Worm (Caenorhabditis elegans) whole organism, late embryonic: ENCODE measurements around the gene K06H6.2.

Experiments
- C08G9.2 ChIP-seq: sonication (generic microtip); optimal IDR thresholded peaks from 2 replicates; lab custom pipeline; 2016; ENCODE audit warnings: mild to moderate bottlenecking, missing genetic modification characterization, moderate library complexity, missing compliant biosample characterization
- K02D7.2 ChIP-seq: sonication (generic microtip); optimal IDR thresholded peaks from 2 replicates; lab custom pipeline; 2017; ENCODE audit warnings: mild to moderate bottlenecking, missing genetic modification characterization, missing compliant biosample characterization
- K09A11.1 ChIP-seq: sonication (generic microtip); optimal IDR thresholded peaks from 2 replicates; lab custom pipeline; 2017; ENCODE audit warnings: antibody characterized with exemption, mild to moderate bottlenecking, missing genetic modification characterization, missing compliant biosample characterization; ENCODE audit not compliant: insufficient read depth
- ama-1 ChIP-seq: fragments of 150-350 bp; optimal IDR thresholded peaks from 2 replicates; lab custom pipeline; 2014
- ceh-14 ChIP-seq: sonication (generic microtip); optimal IDR thresholded peaks from 2 replicates; lab custom pipeline; 2016; ENCODE audit warnings: missing genotype, missing genetic modification characterization, missing compliant biosample characterization
- ceh-18 ChIP-seq: sonication (generic microtip); optimal IDR thresholded peaks from 2 replicates; lab custom pipeline; 2016; ENCODE audit warnings: missing genetic modification characterization, missing compliant biosample characterization
- ceh-19 ChIP-seq: fragments of 200-800 bp; sonication (Bioruptor generic); optimal IDR thresholded peaks from 2 replicates; lab custom pipeline; 2018; ENCODE audit warnings: mild to moderate bottlenecking, missing genetic modification characterization, missing compliant biosample characterization
- ceh-22 ChIP-seq: sonication (generic microtip); optimal IDR thresholded peaks from 2 replicates; lab custom pipeline; 2017; ENCODE audit warnings: missing biosample characterization, missing genetic modification characterization
- ceh-30 ChIP-seq: fragments of 150-350 bp; optimal IDR thresholded peaks from 2 replicates; lab custom pipeline; 2014; ENCODE audit warnings: missing biosample characterization, missing genetic modification characterization
- ceh-34 ChIP-seq: sonication (generic microtip); optimal IDR thresholded peaks from 2 replicates; lab custom pipeline; 2016; ENCODE audit warnings: mild to moderate bottlenecking, missing genetic modification characterization, missing compliant biosample characterization
- ceh-48 ChIP-seq: sonication (generic microtip); optimal IDR thresholded peaks from 2 replicates; lab custom pipeline; 2016; ENCODE audit warnings: missing genetic modification characterization, inconsistent platforms, missing compliant biosample characterization
- ceh-6 ChIP-seq: fragments of 200-800 bp; sonication (Bioruptor generic); optimal IDR thresholded peaks from 2 replicates; lab custom pipeline; 2018; ENCODE audit warnings: mild to moderate bottlenecking, missing genetic modification characterization, missing compliant biosample characterization
- ceh-9 ChIP-seq: sonication (generic microtip); optimal IDR thresholded peaks from 2 replicates; lab custom pipeline; 2016; ENCODE audit warnings: mild to moderate bottlenecking, missing genetic modification characterization, inconsistent platforms, missing compliant biosample characterization
- che-1 ChIP-seq: sonication (generic microtip); optimal IDR thresholded peaks from 2 replicates; lab custom pipeline; 2016; ENCODE audit warnings: mild to moderate bottlenecking, missing genetic modification characterization, missing compliant biosample characterization
- dmd-4 ChIP-seq: sonication (generic microtip); optimal IDR thresholded peaks from 2 replicates; lab custom pipeline; 2016; ENCODE audit warnings: borderline replicate concordance, missing genetic modification characterization, missing compliant biosample characterization
- dve-1 ChIP-seq: sonication (generic microtip); optimal IDR thresholded peaks from 2 replicates; lab custom pipeline; 2017; ENCODE audit warnings: antibody characterized with exemption, mild to moderate bottlenecking, missing genetic modification characterization, missing compliant biosample characterization
- elt-2 ChIP-seq: sonication (generic microtip); optimal IDR thresholded peaks from 2 replicates; lab custom pipeline; 2016; ENCODE audit warnings: missing genetic modification reagents, missing genetic modification characterization, missing compliant biosample characterization
- ets-4 ChIP-seq: sonication (generic microtip); optimal IDR thresholded peaks from 2 replicates; lab custom pipeline; 2016; ENCODE audit warnings: missing genetic modification characterization, missing compliant biosample characterization
- fax-1 ChIP-seq: sonication (generic microtip); optimal IDR thresholded peaks from 2 replicates; lab custom pipeline; 2016; ENCODE audit warnings: missing genotype, missing genetic modification characterization, missing compliant biosample characterization
- fkh-10 ChIP-seq: fragments of 150-350 bp; optimal IDR thresholded peaks from 2 replicates; lab custom pipeline; 2014; ENCODE audit warnings: missing biosample characterization, missing genetic modification reagents, missing genetic modification characterization
- fkh-6 ChIP-seq: sonication (generic microtip); optimal IDR thresholded peaks from 2 replicates; lab custom pipeline; 2016; ENCODE audit warnings: missing genetic modification characterization, missing compliant biosample characterization
- hlh-15 ChIP-seq: sonication (generic microtip); optimal IDR thresholded peaks from 2 replicates; lab custom pipeline; 2016; ENCODE audit warnings: missing genetic modification characterization, missing compliant biosample characterization
- hlh-6 ChIP-seq: sonication (generic microtip); optimal IDR thresholded peaks from 2 replicates; lab custom pipeline; 2016; ENCODE audit warnings: missing genotype, missing genetic modification characterization, missing compliant biosample characterization
- lin-11 ChIP-seq: fragments of 200-800 bp; sonication (Bioruptor generic); optimal IDR thresholded peaks from 2 replicates; lab custom pipeline; 2018; ENCODE audit warnings: mild to moderate bottlenecking, missing genetic modification characterization, missing compliant biosample characterization
- nfya-1 ChIP-seq: sonication (generic microtip); optimal IDR thresholded peaks from 2 replicates; lab custom pipeline; 2017; ENCODE audit warnings: missing genetic modification characterization, mild to moderate bottlenecking, missing compliant biosample characterization, antibody characterized with exemption, moderate library complexity
- nhr-11 ChIP-seq: fragments of 150-350 bp; optimal IDR thresholded peaks from 2 replicates; lab custom pipeline; 2014; ENCODE audit warnings: missing biosample characterization, missing genetic modification characterization
- pat-9 ChIP-seq: fragments of 200-800 bp; sonication (Bioruptor generic); optimal IDR thresholded peaks from 2 replicates; lab custom pipeline; 2018; ENCODE audit warnings: mild to moderate bottlenecking, missing genetic modification characterization, moderate library complexity, missing compliant biosample characterization
- pha-2 ChIP-seq: sonication (generic microtip); optimal IDR thresholded peaks from 2 replicates; lab custom pipeline; 2017; ENCODE audit warnings: mild to moderate bottlenecking, missing genetic modification characterization, missing compliant biosample characterization
- pha-4 ChIP-seq: fragments of 150-350 bp; optimal IDR thresholded peaks from 2 replicates; lab custom pipeline; 2018; ENCODE audit warnings: missing biosample characterization, missing genetic modification reagents, missing genetic modification characterization
- pros-1 ChIP-seq: fragments of 150-350 bp; optimal IDR thresholded peaks from 2 replicates; lab custom pipeline; 2014; ENCODE audit warnings: missing biosample characterization, missing genetic modification reagents, missing genetic modification characterization
- ref-2 ChIP-seq: sonication (generic microtip); optimal IDR thresholded peaks from 2 replicates; lab custom pipeline; 2016; ENCODE audit warnings: missing genetic modification characterization, missing compliant biosample characterization
- sdc-2 ChIP-seq: sonication (generic microtip); optimal IDR thresholded peaks from 2 replicates; lab custom pipeline; 2016; ENCODE audit warnings: missing genotype, missing genetic modification characterization, missing compliant biosample characterization
- sox-4 ChIP-seq: sonication (generic microtip); optimal IDR thresholded peaks from 2 replicates; lab custom pipeline; 2017; ENCODE audit warnings: mild to moderate bottlenecking, missing genetic modification characterization, inconsistent platforms, missing compliant biosample characterization
- tbx-2 ChIP-seq: sonication (generic microtip); optimal IDR thresholded peaks from 2 replicates; lab custom pipeline; 2016; ENCODE audit warnings: missing genetic modification characterization, missing compliant biosample characterization
- tbx-7 ChIP-seq: sonication (generic microtip); optimal IDR thresholded peaks from 2 replicates; lab custom pipeline; 2016; ENCODE audit warnings: missing genotype, missing genetic modification characterization, missing compliant biosample characterization
- ttx-3 ChIP-seq: sonication (generic microtip); optimal IDR thresholded peaks from 2 replicates; lab custom pipeline; 2016; ENCODE audit warnings: missing genetic modification reagents, missing genetic modification characterization, missing compliant biosample characterization
- unc-3 ChIP-seq, 2 experiments: fragments of 200-800 bp in 1 of 2; sonication (Bioruptor generic) in 1 of 2; sonication (generic microtip) in 1 of 2; conservative IDR thresholded peaks in 1 of 2; optimal IDR thresholded peaks in 1 of 2; 2 replicates each; pipeline versions ENCODE4 v1.3.6 to Lab custom; 2016 to 2022; ENCODE audit warnings: missing compliant biosample characterization in 2 of 2, missing genetic modification characterization in 2 of 2, missing genetic modification reagents in 1 of 2
- unc-55 ChIP-seq: sonication (generic microtip); optimal IDR thresholded peaks from 2 replicates; lab custom pipeline; 2017; ENCODE audit warnings: missing biosample characterization, missing genetic modification reagents, missing genetic modification characterization
- unc-86 ChIP-seq: sonication (generic microtip); optimal IDR thresholded peaks from 2 replicates; lab custom pipeline; 2016; ENCODE audit warnings: missing genetic modification characterization, missing compliant biosample characterization
- ztf-16 ChIP-seq: sonication (generic microtip); optimal IDR thresholded peaks from 2 replicates; lab custom pipeline; 2017; ENCODE audit warnings: missing genetic modification characterization, missing compliant biosample characterization

K06H6.2 gene

ce11 chrV:559940-560339, 25.6 kb upstream of the K06H6.2 start, which contains the start of gene srx-7:
TSS of gene srx-7 (plus strand) at chrV:560195.
- TF ChIP-seq unc-3 (GFP tag; conservative IDR thresholded peaks at IDR 0.05; lab: Robert Waterston, UW) = no peak
- TF ChIP-seq unc-3 (tag; optimal IDR thresholded peaks at IDR 0.05; lab: Kevin White, UChicago) = no peak
- TF ChIP-seq nhr-11 (tag; lab: Kevin White, UChicago) = no peak
- TF ChIP-seq ceh-34 (tag; lab: Kevin White, UChicago) = no peak
- TF ChIP-seq sox-4 (tag; lab: Kevin White, UChicago) = no peak
- no peak for TF ChIP-seq dve-1 (tag; lab: Kevin White, UChicago)
- no peak for TF ChIP-seq elt-2 (tag; lab: Kevin White, UChicago)
- no peak for TF ChIP-seq ceh-19
- no peak for TF ChIP-seq ceh-30

ce11 chrV:562834-563233, 22.7 kb upstream of the K06H6.2 start, which contains the start of gene C14C6.2:
TSS of gene C14C6.2 (plus strand) at chrV:563134.
- TF ChIP-seq nhr-11 (tag; lab: Kevin White, UChicago) (no peak), pat-9 (no peak), tbx-7 (no peak), che-1 (no peak), ceh-19 (no peak), ceh-14 (tag; lab: Kevin White, UChicago) (no peak), hlh-6 (no peak), dmd-4 (tag; lab: Kevin White, UChicago) (no peak)

DNA sequence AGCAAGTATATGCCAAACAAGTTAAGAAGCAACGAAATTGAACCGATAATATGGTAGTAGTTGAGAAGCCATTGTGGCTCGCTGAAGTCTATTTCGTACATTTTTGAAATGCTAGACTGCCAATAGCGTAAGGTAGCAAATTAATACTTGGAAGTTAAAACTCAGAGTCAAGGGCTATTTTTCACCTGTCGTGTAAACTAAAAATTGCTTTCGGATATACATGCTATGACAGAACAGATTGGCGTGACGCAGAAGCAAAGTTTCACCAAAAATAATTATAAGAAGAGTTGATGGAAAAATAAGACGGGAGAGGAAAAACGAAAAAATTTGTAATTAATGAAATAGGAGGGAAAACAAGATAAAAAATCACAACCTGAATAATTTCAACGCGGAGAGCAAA, 19.6 kb upstream of the K06H6.2 start, which contains the start of gene sri-73:
Gene sri-73, minus strand, starts transcription at position 101 of the 400 bp plus-strand sequence.
- TF ChIP-seq ztf-16 (tag; lab: Kevin White, UChicago) = no peak
- no peak for TF ChIP-seq ceh-34 (tag; lab: Kevin White, UChicago)
- TF ChIP-seq pha-4 (tag; lab: Kevin White, UChicago) = no peak
- no peak for TF ChIP-seq unc-55 (GFP tag; lab: Kevin White, UChicago)

DNA sequence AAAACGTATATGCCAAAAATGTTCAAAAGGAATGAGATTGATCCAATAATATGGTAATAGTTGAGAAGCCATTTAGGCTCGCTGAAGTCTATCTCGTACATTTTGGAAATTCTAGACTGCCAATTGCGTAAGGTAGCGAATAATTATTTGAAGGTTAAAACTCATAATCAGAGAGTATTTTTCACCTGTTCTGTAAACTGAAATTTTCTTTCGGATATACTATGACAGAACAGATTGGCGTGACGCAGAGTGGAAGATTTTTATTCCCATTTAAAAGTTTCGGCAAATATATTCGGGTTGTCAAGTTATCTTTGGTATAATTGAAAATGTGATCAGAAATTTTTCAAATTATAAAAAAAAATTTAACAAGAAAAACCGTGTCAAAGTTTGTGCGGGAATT, 17.5 kb upstream of the K06H6.2 start, which contains the start of gene sri-72:
Gene sri-72, minus strand, starts transcription at position 101 of the 400 bp plus-strand sequence.
- no peak for TF ChIP-seq fax-1
- TF ChIP-seq ceh-19 = no peak
- TF ChIP-seq ttx-3 (tag; lab: Kevin White, UChicago) = no peak
- TF ChIP-seq unc-55 (GFP tag; lab: Kevin White, UChicago) = no peak
- TF ChIP-seq ama-1 (lab: Kevin White, UChicago) = no peak
- no peak for TF ChIP-seq ceh-18 (tag; lab: Kevin White, UChicago)
- no peak for TF ChIP-seq hlh-15
- no peak for TF ChIP-seq lin-11 (tag; lab: Kevin White, UChicago)
- no peak for TF ChIP-seq fkh-10 (GFP tag; lab: Kevin White, UChicago)
- no peak for TF ChIP-seq ceh-22
- TF ChIP-seq pha-4 (tag; lab: Kevin White, UChicago) = no peak
- no peak for TF ChIP-seq ref-2 (tag; lab: Kevin White, UChicago)
- no peak for TF ChIP-seq tbx-2 (tag; lab: Kevin White, UChicago)
- no peak for TF ChIP-seq hlh-6
- no peak for TF ChIP-seq C08G9.2
- TF ChIP-seq ets-4 = no peak
- no peak for TF ChIP-seq pros-1
- no peak for TF ChIP-seq nfya-1 (tag; lab: Kevin White, UChicago)
- TF ChIP-seq dmd-4 (tag; lab: Kevin White, UChicago) = no peak
- TF ChIP-seq K09A11.1 = no peak

DNA sequence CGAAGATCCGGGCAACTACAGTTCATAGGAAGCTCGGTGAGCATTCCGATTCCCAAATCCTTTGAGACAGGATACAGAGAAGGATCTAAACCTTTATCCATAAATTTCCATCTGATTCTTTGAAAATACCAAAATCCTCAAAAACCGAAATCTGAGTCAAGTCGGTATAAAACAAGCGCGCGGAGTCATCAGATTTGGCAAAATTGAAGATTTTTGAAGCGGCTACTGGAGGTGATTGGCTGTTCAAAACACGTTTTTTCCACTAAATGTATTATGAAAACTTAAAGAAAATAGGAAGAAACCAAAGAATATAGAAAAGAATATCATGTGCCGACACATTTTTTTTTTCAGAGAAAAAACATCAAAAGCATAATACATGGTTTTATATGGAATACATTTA, 10.9 kb upstream of the K06H6.2 start, which contains the start of gene C14C6.13:
Gene C14C6.13, minus strand, starts transcription at position 101 of the 400 bp plus-strand sequence.
- TF ChIP-seq fkh-6 (tag; lab: Kevin White, UChicago) (no peak), tbx-7 (no peak), pha-2 (no peak), unc-86 (no peak), fax-1 (no peak), ceh-9 (tag; lab: Kevin White, UChicago) (no peak), ceh-48 (no peak), unc-55 (GFP tag; lab: Kevin White, UChicago) (no peak), K02D7.2 (tag; lab: Kevin White, UChicago) (no peak), ceh-6 (GFP tag; lab: Kevin White, UChicago) (no peak), dmd-4 (tag; lab: Kevin White, UChicago) (no peak), sdc-2 (tag; lab: Kevin White, UChicago) (no peak)
- TF ChIP-seq, all 69 proteins: peak for 0
